Fruit fly (Drosophila melanogaster) whole organism: ENCODE data around the gene mus101.

Experiments
- CG8478 ChIP-seq: fragments of >200 bp; optimal IDR thresholded peaks from 2 replicates; lab custom pipeline; 2018; ENCODE audit warnings: inconsistent platforms
- Dll ChIP-seq: fragments of >200 bp; optimal IDR thresholded peaks from 2 replicates; lab custom pipeline; 2017
- EcR ChIP-seq, 2 experiments: fragments of >200 bp; optimal IDR thresholded peaks; 2 replicates each; lab custom pipeline; 2017; ENCODE audit warnings: missing biosample characterization in 2 of 2, missing genetic modification characterization in 2 of 2, missing genetic modification reagents in 2 of 2
- pan ChIP-seq: fragments of >200 bp; optimal IDR thresholded peaks from 2 replicates; lab custom pipeline; 2017
- psq ChIP-seq: fragments of >200 bp; optimal IDR thresholded peaks from 2 replicates; lab custom pipeline; 2017
- usp ChIP-seq: fragments of >200 bp; optimal IDR thresholded peaks from 2 replicates; lab custom pipeline; 2017; ENCODE audit warnings: missing biosample characterization, missing genetic modification characterization, mixed read lengths

DNA sequence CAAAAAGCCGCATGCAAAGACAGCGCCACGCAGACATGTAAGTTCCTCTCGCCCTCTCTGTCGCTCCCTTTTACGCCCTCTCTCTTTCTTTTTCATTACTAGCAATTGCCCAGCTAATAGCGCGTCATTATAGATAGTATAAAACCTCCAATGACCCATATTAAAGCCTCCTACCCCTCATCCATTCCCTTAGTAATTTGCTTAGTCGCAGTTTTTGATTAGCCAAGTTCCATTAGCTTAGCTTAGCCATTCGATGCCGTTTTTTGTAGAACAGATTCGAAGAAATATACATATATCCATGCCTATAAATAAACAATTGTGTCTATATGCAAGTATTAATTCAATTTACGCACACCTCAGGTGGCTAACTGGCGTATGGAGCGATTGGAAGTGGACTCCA, 48.7 kb downstream of the mus101 start:
- TF ChIP-seq psq (lab: Kevin White, UChicago), result no peak
- no peak for TF ChIP-seq Dll (lab: Kevin White, UChicago)
- no peak for TF ChIP-seq usp (GFP tag; lab: Kevin White, UChicago)
- no peak for TF ChIP-seq pan
- TF ChIP-seq EcR (GFP tag; optimal IDR thresholded peaks at IDR 0.05; lab: Kevin White, UChicago), result no peak
- no peak for TF ChIP-seq CG8478 (lab: Kevin White, UChicago)
